Fruit fly (Drosophila melanogaster) whole organism, embryonic: Measurements from ENCODE around the gene CG43063.

ENCODE experiments used
- Ada2b ChIP-seq: fragments of 200-800 bp; sonication (Bioruptor generic); IDR thresholded peaks from 2 replicates; pipeline ENCODE4 v1.3.6; 2022; ENCODE audit warnings: missing biosample characterization, missing genetic modification characterization
- Aef1 ChIP-seq: fragments of 200-800 bp; sonication (Bioruptor generic); IDR thresholded peaks from 3 replicates; pipeline ENCODE4 v1.3.6; 2022; ENCODE audit warnings: missing biosample characterization, missing genetic modification characterization
- CG11504 ChIP-seq: fragments of 200-800 bp; sonication (Bioruptor generic); optimal IDR thresholded peaks from 3 replicates; lab custom pipeline; 2019; ENCODE audit warnings: missing biosample characterization, mild to moderate bottlenecking, missing genetic modification characterization, moderate library complexity
- CG12299 ChIP-seq: fragments of 200-800 bp; sonication (Bioruptor generic); optimal IDR thresholded peaks from 2 replicates; lab custom pipeline; 2018; ENCODE audit warnings: missing biosample characterization, mild to moderate bottlenecking, missing genetic modification characterization
- CG13424 ChIP-seq: fragments of 200-800 bp; sonication (Bioruptor generic); optimal IDR thresholded peaks from 2 replicates; lab custom pipeline; 2019; ENCODE audit warnings: missing biosample characterization, mild to moderate bottlenecking, missing genetic modification characterization, moderate library complexity
- CG14014 ChIP-seq: fragments of 200-800 bp; sonication (Bioruptor generic); IDR thresholded peaks from 2 replicates; pipeline ENCODE4 v1.3.6; 2022; ENCODE audit warnings: missing biosample characterization, missing genetic modification characterization
- CG14050 ChIP-seq: fragments of 200-800 bp; sonication (Bioruptor generic); IDR thresholded peaks from 3 replicates; pipeline ENCODE4 v1.3.6; 2022; ENCODE audit warnings: missing biosample characterization, missing genetic modification characterization
- CG14441 ChIP-seq: fragments of 200-800 bp; sonication (Bioruptor generic); IDR thresholded peaks from 2 replicates; pipeline ENCODE4 v1.3.6; 2022; ENCODE audit warnings: missing biosample characterization, missing genetic modification characterization
- CG15514 ChIP-seq: fragments of 200-800 bp; sonication (Bioruptor generic); optimal IDR thresholded peaks from 3 replicates; lab custom pipeline; 2017; ENCODE audit warnings: missing biosample characterization, missing genetic modification characterization, mild to moderate bottlenecking, moderate library complexity, missing genetic modification reagents
- CG2120 ChIP-seq: fragments of 200-800 bp; sonication (Bioruptor generic); optimal IDR thresholded peaks from 3 replicates; lab custom pipeline; 2016; ENCODE audit warnings: missing biosample characterization, missing genetic modification characterization
- CG32532 ChIP-seq: fragments of 200-800 bp; sonication (Bioruptor generic); IDR thresholded peaks from 2 replicates; pipeline ENCODE4 v1.3.6; 2022; ENCODE audit warnings: missing biosample characterization, missing genetic modification characterization
- CG34422 ChIP-seq: fragments of 200-800 bp; sonication (Bioruptor generic); IDR thresholded peaks from 3 replicates; pipeline ENCODE4 v1.3.6; 2022; ENCODE audit warnings: missing biosample characterization, missing genetic modification characterization
- CG3847 ChIP-seq: fragments of 200-800 bp; sonication (Bioruptor generic); IDR thresholded peaks from 2 replicates; pipeline ENCODE4 v1.3.6; 2022; ENCODE audit warnings: missing biosample characterization, missing genetic modification characterization
- CG6683 ChIP-seq: fragments of 200-800 bp; sonication (Bioruptor generic); optimal IDR thresholded peaks from 2 replicates; lab custom pipeline; 2017; ENCODE audit warnings: missing biosample characterization, mild to moderate bottlenecking, missing genetic modification characterization, missing genetic modification reagents
- CG6791 ChIP-seq: fragments of 200-800 bp; sonication (Bioruptor generic); IDR thresholded peaks from 3 replicates; pipeline ENCODE4 v1.3.6; 2022; ENCODE audit warnings: missing biosample characterization, missing genetic modification characterization; ENCODE audit not compliant: partially characterized antibody
- CG7556 ChIP-seq: fragments of 200-800 bp; sonication (Bioruptor generic); optimal IDR thresholded peaks from 2 replicates; lab custom pipeline; 2017; ENCODE audit warnings: missing biosample characterization, mild to moderate bottlenecking, missing genetic modification characterization
- CG7839 ChIP-seq: fragments of 200-800 bp; sonication (Bioruptor generic); optimal IDR thresholded peaks from 3 replicates; lab custom pipeline; 2018; ENCODE audit warnings: missing biosample characterization, mild to moderate bottlenecking, missing genetic modification characterization, moderate library complexity
- CG9727 ChIP-seq: fragments of 200-800 bp; sonication (Bioruptor generic); optimal IDR thresholded peaks from 3 replicates; lab custom pipeline; 2017; ENCODE audit warnings: missing biosample characterization, mild to moderate bottlenecking, missing genetic modification characterization
- Ets65A ChIP-seq: fragments of 200-800 bp; sonication (Bioruptor generic); peaks from one replicate; lab custom pipeline; 2016; ENCODE audit warnings: missing biosample characterization, missing genetic modification characterization
- H15 ChIP-seq: fragments of 200-800 bp; sonication (Bioruptor generic); IDR thresholded peaks from 3 replicates; pipeline ENCODE4 v1.3.6; 2022; ENCODE audit warnings: missing biosample characterization, missing genetic modification characterization
- HHEX ChIP-seq: fragments of 200-800 bp; sonication (Bioruptor generic); optimal IDR thresholded peaks from 3 replicates; lab custom pipeline; 2017; ENCODE audit warnings: missing biosample characterization, mild to moderate bottlenecking, missing genetic modification characterization, missing genetic modification reagents
- Hmr ChIP-seq: fragments of 200-800 bp; sonication (Bioruptor generic); optimal IDR thresholded peaks from 3 replicates; lab custom pipeline; 2017; ENCODE audit warnings: mild to moderate bottlenecking, missing biosample characterization, missing genetic modification reagents, missing genetic modification characterization
- Hr51 ChIP-seq, 2 experiments: fragments of 200-800 bp; sonication (Bioruptor generic); optimal IDR thresholded peaks; 2 replicates in 1 of 2; 3 replicates in 1 of 2; lab custom pipeline; 2016 to 2018; ENCODE audit warnings: missing biosample characterization in 2 of 2, missing genetic modification characterization in 2 of 2, mild to moderate bottlenecking in 1 of 2, moderate library complexity in 1 of 2
- Mad ChIP-seq: fragments of 200-800 bp; sonication (Bioruptor generic); optimal IDR thresholded peaks from 2 replicates; lab custom pipeline; 2016; ENCODE audit warnings: missing biosample characterization, missing genetic modification characterization
- Med ChIP-seq: fragments of 200-800 bp; sonication (Bioruptor generic); peaks from one replicate; lab custom pipeline; 2016; ENCODE audit warnings: missing biosample characterization, missing genetic modification characterization, mild to moderate bottlenecking, inconsistent platforms, moderate library complexity
- Mes4 ChIP-seq: fragments of 200-800 bp; sonication (Bioruptor generic); optimal IDR thresholded peaks from 2 replicates; lab custom pipeline; 2016; ENCODE audit warnings: missing biosample characterization, missing genetic modification characterization
- Nf-YA ChIP-seq: fragments of 200-800 bp; sonication (Bioruptor generic); IDR thresholded peaks from 2 replicates; pipeline ENCODE4 v1.3.6; 2022; ENCODE audit warnings: missing biosample characterization, missing genetic modification characterization
- Rfx ChIP-seq: fragments of 200-800 bp; sonication (Bioruptor generic); IDR thresholded peaks from 2 replicates; pipeline ENCODE4 v1.3.6; 2022; ENCODE audit warnings: missing biosample characterization, missing genetic modification characterization
- Sry-β ChIP-seq: fragments of 200-800 bp; sonication (Bioruptor generic); optimal IDR thresholded peaks from 2 replicates; lab custom pipeline; 2018; ENCODE audit warnings: missing biosample characterization, mild to moderate bottlenecking, missing genetic modification characterization, moderate library complexity
- Sry-δ ChIP-seq: fragments of 200-800 bp; sonication (Bioruptor generic); optimal IDR thresholded peaks from 2 replicates; lab custom pipeline; 2016; ENCODE audit warnings: missing biosample characterization, missing genetic modification characterization
- TFAM ChIP-seq: fragments of 200-800 bp; sonication (Bioruptor generic); optimal IDR thresholded peaks from 2 replicates; lab custom pipeline; 2017; ENCODE audit warnings: missing biosample characterization, missing genetic modification characterization, inconsistent platforms
- btn ChIP-seq: fragments of 200-800 bp; sonication (Bioruptor generic); optimal IDR thresholded peaks from 2 replicates; lab custom pipeline; 2016; ENCODE audit warnings: missing biosample characterization, missing genetic modification characterization
- cwo ChIP-seq: fragments of 200-800 bp; sonication (Bioruptor generic); optimal IDR thresholded peaks from 3 replicates; lab custom pipeline; 2017; ENCODE audit warnings: missing biosample characterization, missing genetic modification characterization, mild to moderate bottlenecking, moderate library complexity, missing genetic modification reagents
- dysf ChIP-seq: fragments of 200-800 bp; sonication (Bioruptor generic); IDR thresholded peaks from 3 replicates; pipeline ENCODE4 v1.3.6; 2022; ENCODE audit warnings: missing biosample characterization, missing genetic modification characterization
- esg ChIP-seq: fragments of 200-800 bp; sonication (Bioruptor generic); conservative IDR thresholded peaks from 2 replicates; pipeline ENCODE4 v1.3.6; 2022; ENCODE audit warnings: missing biosample characterization, missing genetic modification characterization
- gem ChIP-seq: fragments of 200-800 bp; sonication (Bioruptor generic); optimal IDR thresholded peaks from 2 replicates; lab custom pipeline; 2019; ENCODE audit warnings: missing biosample characterization, mild to moderate bottlenecking, missing genetic modification characterization, moderate library complexity
- ken ChIP-seq: fragments of 200-800 bp; sonication (Bioruptor generic); IDR thresholded peaks from 3 replicates; pipeline ENCODE4 v1.3.6; 2022; ENCODE audit warnings: missing biosample characterization, missing genetic modification characterization
- lab ChIP-seq: fragments of 200-800 bp; sonication (Bioruptor generic); optimal IDR thresholded peaks from 3 replicates; lab custom pipeline; 2017; ENCODE audit warnings: missing biosample characterization, missing genetic modification characterization, mild to moderate bottlenecking, moderate library complexity, missing genetic modification reagents
- lilli ChIP-seq: fragments of 200-800 bp; sonication (Bioruptor generic); optimal IDR thresholded peaks from 3 replicates; lab custom pipeline; 2016; ENCODE audit warnings: missing biosample characterization, missing genetic modification characterization
- otp ChIP-seq: fragments of 200-800 bp; sonication (Bioruptor generic); IDR thresholded peaks from 3 replicates; pipeline ENCODE4, ENCODE4 v1.3.6; 2022; ENCODE audit warnings: missing biosample characterization, missing genetic modification characterization
- row ChIP-seq: fragments of 200-800 bp; sonication (Bioruptor generic); IDR thresholded peaks from 3 replicates; pipeline ENCODE4 v1.3.6; 2022; ENCODE audit warnings: missing biosample characterization, missing genetic modification characterization
- tgo ChIP-seq: fragments of 200-800 bp; sonication (Bioruptor generic); IDR thresholded peaks from 3 replicates; pipeline ENCODE4 v1.3.6; 2022; ENCODE audit warnings: missing biosample characterization, missing genetic modification characterization
- tio ChIP-seq: fragments of 200-800 bp; sonication (Bioruptor generic); optimal IDR thresholded peaks from 2 replicates; lab custom pipeline; 2017; ENCODE audit warnings: missing biosample characterization, missing genetic modification characterization, inconsistent platforms
- trem ChIP-seq: fragments of 200-800 bp; optimal IDR thresholded peaks from 3 replicates; lab custom pipeline; 2019; ENCODE audit warnings: missing biosample characterization, mild to moderate bottlenecking, missing genetic modification characterization, moderate library complexity
- vfl ChIP-seq: fragments of 200-800 bp; sonication (Bioruptor generic); optimal IDR thresholded peaks from 2 replicates; lab custom pipeline; 2016; ENCODE audit warnings: missing biosample characterization, missing genetic modification characterization
- vvl ChIP-seq: fragments of 200-800 bp; sonication (Bioruptor generic); IDR thresholded peaks from 2 replicates; pipeline ENCODE4 v1.3.6; 2022; ENCODE audit warnings: missing biosample characterization, missing genetic modification characterization

The CG43063 gene

dm6 chr3R:13088395-13088794 lies 2.4 kb downstream of the CG43063 start, which contains the start of gene timeout (continued):
- TF ChIP-seq Sry-δ (peak; percentile 76), CG12299 (tag; lab: Kevin White, UChicago) (no peak), TFAM (GFP tag; lab: Kevin White, UChicago) (no peak), trem (tag; lab: Kevin White, UChicago) (peak; percentile 93), CG3847 (no peak)
- TF ChIP-seq, all 482 proteins: peak for 66

dm6 chr3R:13088942-13089341 lies 2.9 kb downstream of the CG43063 start, which contains the start of gene CG34308:
Gene CG34308, plus strand, starts transcription at chr3R:13089242.
- TF ChIP-seq CG14050 (GFP tag; lab: Robert Waterston, UW) (no peak), ken (GFP tag; lab: Robert Waterston, UW) (0 out of 3 replicates have a peak, but pooled peaks have one; percentile 26), CG6791 (0 out of 3 replicates have a peak, but pooled peaks have one; percentile 8), Mes4 (GFP tag; lab: Kevin White, UChicago) (no peak), vfl (GFP tag; lab: Kevin White, UChicago) (no peak)
- TF ChIP-seq, all 482 proteins: peak for 2

- TF ChIP-seq HHEX (GFP tag; lab: Kevin White, UChicago) = no peak
- TF ChIP-seq Hmr (GFP tag; lab: Kevin White, UChicago) = peak; percentile 40
- peak; percentile 13; the same call in 1 of the 2 replicates for TF ChIP-seq CG14014 (GFP tag; lab: Robert Waterston, UW)
- TF ChIP-seq btn (GFP tag; lab: Kevin White, UChicago) = no peak
- TF ChIP-seq lilli (GFP tag; lab: Kevin White, UChicago) = peak; percentile 17
- TF ChIP-seq otp (GFP tag; lab: Robert Waterston, UW) = no peak
- 0 out of 3 replicates have a peak, but pooled peaks have one; percentile 19 for TF ChIP-seq Aef1 (GFP tag; lab: Robert Waterston, UW)
- peak in 1 of 2 experiments; percentile 30 for TF ChIP-seq Hr51 (GFP tag; optimal IDR thresholded peaks at IDR 0.05; lab: Kevin White, UChicago)
- TF ChIP-seq CG7556 (GFP tag; lab: Kevin White, UChicago) = peak; percentile 0
- TF ChIP-seq CG6683 = no peak
- peak; percentile 56 for TF ChIP-seq Med (GFP tag; lab: Kevin White, UChicago)
- TF ChIP-seq CG13424 (tag; lab: Kevin White, UChicago) = no peak
- TF ChIP-seq dysf = peak; percentile 39; the same call in 1 of the 3 replicates
- 0 out of 2 replicates have a peak, but pooled peaks have one; percentile 23 for TF ChIP-seq CG32532 (GFP tag; lab: Robert Waterston, UW)
- TF ChIP-seq tgo (GFP tag; lab: Robert Waterston, UW) = peak; percentile 25; the same call in 1 of the 3 replicates
- TF ChIP-seq Rfx (GFP tag; lab: Robert Waterston, UW) = 0 out of 2 replicates have a peak, but pooled peaks have one; percentile 14
- TF ChIP-seq CG14441 (GFP tag; lab: Robert Waterston, UW) = 0 out of 2 replicates have a peak, but pooled peaks have one; percentile 8
- no peak for TF ChIP-seq Mad (GFP tag; lab: Kevin White, UChicago)
- TF ChIP-seq CG11504 = peak; percentile 4
- no peak for TF ChIP-seq Sry-β
- TF ChIP-seq tio = no peak
- 0 out of 3 replicates have a peak, but pooled peaks have one; percentile 41 for TF ChIP-seq H15
- TF ChIP-seq row (GFP tag; lab: Robert Waterston, UW) = peak; percentile 44; the same call in 1 of the 3 replicates
- no peak for TF ChIP-seq CG6791
- TF ChIP-seq CG7839 (tag; lab: Kevin White, UChicago) = peak; percentile 11
- TF ChIP-seq CG2120 (GFP tag; lab: Kevin White, UChicago) = peak; percentile 58
- TF ChIP-seq CG9727 (GFP tag; lab: Kevin White, UChicago) = peak; percentile 18
- TF ChIP-seq lab (GFP tag; lab: Kevin White, UChicago) = peak; percentile 57
- 0 out of 2 replicates have a peak, but pooled peaks have one; percentile 21 for TF ChIP-seq vvl (GFP tag; lab: Robert Waterston, UW)
- peak; percentile 35; the same call in 1 of the 2 replicates for TF ChIP-seq Ada2b (GFP tag; lab: Robert Waterston, UW)
- peak; percentile 55 for TF ChIP-seq Ets65A (GFP tag; lab: Kevin White, UChicago)
- TF ChIP-seq cwo (GFP tag; lab: Kevin White, UChicago) = peak; percentile 7
- no peak for TF ChIP-seq gem
- TF ChIP-seq CG15514 = peak; percentile 21
- no peak for TF ChIP-seq CG34422 (GFP tag; lab: Robert Waterston, UW)
- TF ChIP-seq esg = 0 out of 2 replicates have a peak, but pooled peaks have one; percentile 15
- no peak for TF ChIP-seq Nf-YA (GFP tag; lab: Robert Waterston, UW)
Observed at dm6 chr3R:13091666-13092065, 5.6 kb downstream of the CG43063 start.
